Worm (Caenorhabditis elegans) whole organism, L2 larva: ENCODE data around the gene H03G16.5.

Experiments used
- alr-1 ChIP-seq: fragments of 150-350 bp; optimal IDR thresholded peaks from 2 replicates; lab custom pipeline; 2014; ENCODE audit warnings: missing biosample characterization, missing genetic modification characterization
- egl-27 ChIP-seq: sonication (generic microtip); optimal IDR thresholded peaks from 3 replicates; lab custom pipeline; 2017; ENCODE audit warnings: missing biosample characterization, missing genetic modification reagents, missing genetic modification characterization
- lin-13 ChIP-seq: fragments of 150-350 bp; optimal IDR thresholded peaks from 2 replicates; lab custom pipeline; 2014; ENCODE audit warnings: missing biosample characterization, missing genetic modification reagents, missing genetic modification characterization
- mdl-1 ChIP-seq, 2 experiments: fragments of 150-350 bp in 1 of 2; sonication (generic microtip) in 1 of 2; optimal IDR thresholded peaks; 2 replicates each; lab custom pipeline; 2017; ENCODE audit warnings: missing biosample characterization in 2 of 2, missing genetic modification characterization in 2 of 2
- nhr-11 ChIP-seq: fragments of 150-350 bp; optimal IDR thresholded peaks from 2 replicates; lab custom pipeline; 2014; ENCODE audit warnings: missing biosample characterization, missing genetic modification characterization
- sma-9 ChIP-seq, 2 experiments: fragments of 150-350 bp in 1 of 2; sonication (generic microtip) in 1 of 2; optimal IDR thresholded peaks; 2 replicates each; lab custom pipeline; 2014 to 2016; ENCODE audit warnings: missing genetic modification characterization in 2 of 2, mild to moderate bottlenecking in 1 of 2, missing biosample characterization in 1 of 2, missing compliant biosample characterization in 1 of 2, missing genetic modification reagents in 1 of 2, moderate library complexity in 1 of 2
- ztf-11 ChIP-seq: sonication (generic microtip); optimal IDR thresholded peaks from 2 replicates; lab custom pipeline; 2017; ENCODE audit warnings: missing biosample characterization, missing genetic modification characterization

DNA sequence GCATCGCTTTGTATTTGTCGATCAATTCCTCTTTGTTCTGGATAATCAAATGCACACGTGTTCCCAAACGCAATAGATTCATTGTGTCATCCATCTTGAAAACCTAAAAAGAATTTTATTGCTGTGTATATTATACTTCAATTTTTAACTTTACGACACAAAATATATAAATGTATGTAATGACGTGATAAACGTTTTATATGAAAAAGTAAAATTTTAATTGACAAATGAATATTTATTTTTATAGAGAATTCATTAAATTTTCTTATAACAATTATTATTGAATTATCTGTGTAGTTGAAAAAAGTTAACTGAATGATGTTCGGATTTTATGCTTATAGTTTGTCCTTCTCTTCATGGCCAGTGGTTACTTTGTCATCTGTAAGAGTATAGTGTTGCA lies 723 bp downstream of the H03G16.5 start, which contains the start of gene H03G16.7:
- TF ChIP-seq ztf-11 (tag; lab: Kevin White, UChicago) (no peak), sma-9 (GFP tag; optimal IDR thresholded peaks at IDR 0.05; lab: Kevin White, UChicago) (no peak), sma-9 (tag; optimal IDR thresholded peaks at IDR 0.05; lab: Kevin White, UChicago) (no peak), nhr-11 (no peak), lin-13 (GFP tag; lab: Kevin White, UChicago) (no peak), egl-27 (tag; lab: Kevin White, UChicago) (no peak), mdl-1 (tag; optimal IDR thresholded peaks at IDR 0.05; lab: Kevin White, UChicago) (no peak), alr-1 (tag; lab: Kevin White, UChicago) (no peak)
